Worm (Caenorhabditis elegans) whole organism, young adult: Measurements from ENCODE around the gene srd-38.

Source experiments
- B0035.1 ChIP-seq: sonication (generic microtip); optimal IDR thresholded peaks from 2 replicates; lab custom pipeline; 2016; ENCODE audit warnings: missing genetic modification characterization, mild to moderate bottlenecking, missing compliant biosample characterization, missing genotype, missing genetic modification reagents
- B0261.1 ChIP-seq: sonication (generic microtip); optimal IDR thresholded peaks from 2 replicates; lab custom pipeline; 2016; ENCODE audit warnings: mild to moderate bottlenecking, missing genetic modification characterization, moderate library complexity, missing compliant biosample characterization
- C06A6.2 ChIP-seq: fragments of 200-800 bp; sonication (Bioruptor generic); conservative IDR thresholded peaks from 2 replicates; pipeline ENCODE4 v1.3.6; 2022; ENCODE audit warnings: missing genetic modification characterization, missing compliant biosample characterization
- D2030.7 ChIP-seq: fragments of 200-800 bp; sonication (Bioruptor generic); IDR thresholded peaks from 2 replicates; pipeline ENCODE4 v1.3.6; 2022; ENCODE audit warnings: missing genetic modification reagents, missing genetic modification characterization, missing compliant biosample characterization
- F10E7.11 ChIP-seq: sonication (generic microtip); optimal IDR thresholded peaks from 2 replicates; lab custom pipeline; 2017; ENCODE audit warnings: mild to moderate bottlenecking, missing genetic modification characterization, moderate library complexity, missing compliant biosample characterization
- F39B2.1 ChIP-seq: fragments of 200-800 bp; sonication (Bioruptor generic); IDR thresholded peaks from 2 replicates; pipeline ENCODE4 v1.3.6; 2022; ENCODE audit warnings: missing genetic modification reagents, missing genetic modification characterization, missing compliant biosample characterization
- F49E8.2 ChIP-seq: sonication (generic microtip); optimal IDR thresholded peaks from 3 replicates; lab custom pipeline; 2017; ENCODE audit warnings: missing genetic modification characterization, mild to moderate bottlenecking, missing compliant biosample characterization, antibody characterized with exemption, moderate library complexity; ENCODE audit not compliant: insufficient read depth
- F55B11.4 ChIP-seq: sonication (generic microtip); optimal IDR thresholded peaks from 2 replicates; lab custom pipeline; 2016; ENCODE audit warnings: missing compliant biosample characterization, missing genetic modification characterization, borderline replicate concordance; ENCODE audit not compliant: insufficient read depth
- K11D2.4 ChIP-seq: fragments of 200-800 bp; sonication (Bioruptor generic); IDR thresholded peaks from 2 replicates; pipeline ENCODE4 v1.3.6; 2022; ENCODE audit warnings: missing genetic modification reagents, missing genetic modification characterization, missing compliant biosample characterization
- Y67H2A.10 ChIP-seq: fragments of 200-800 bp; sonication (Bioruptor generic); conservative IDR thresholded peaks from 2 replicates; pipeline ENCODE4 v1.3.6; 2022; ENCODE audit warnings: missing genetic modification reagents, missing genetic modification characterization, missing compliant biosample characterization
- ZK185.1 ChIP-seq: sonication (generic microtip); optimal IDR thresholded peaks from 2 replicates; lab custom pipeline; 2016; ENCODE audit warnings: mild to moderate bottlenecking, missing genetic modification characterization, missing compliant biosample characterization; ENCODE audit not compliant: poor library complexity, severe bottlenecking
- ama-1 ChIP-seq, 3 experiments: fragments of 150-350 bp in 1 of 3; sonication (generic microtip) in 2 of 3; optimal IDR thresholded peaks; 2 replicates each; lab custom pipeline; 2014 to 2018; ENCODE audit warnings: missing biosample characterization in 2 of 3, missing genetic modification characterization in 2 of 3, missing genetic modification reagents in 2 of 3
- attf-6 ChIP-seq: fragments of 200-800 bp; sonication (Bioruptor generic); IDR thresholded peaks from 2 replicates; pipeline ENCODE4 v1.3.6; 2022; ENCODE audit warnings: missing genetic modification reagents, missing genetic modification characterization, missing compliant biosample characterization
- bed-1 ChIP-seq: fragments of 200-800 bp; sonication (Bioruptor generic); IDR thresholded peaks from 2 replicates; pipeline ENCODE4 v1.3.6; 2022; ENCODE audit warnings: missing genetic modification reagents, missing genetic modification characterization, missing compliant biosample characterization
- bed-2 ChIP-seq: fragments of 200-800 bp; sonication (Bioruptor generic); IDR thresholded peaks from 2 replicates; pipeline ENCODE4 v1.3.6; 2022; ENCODE audit warnings: missing genetic modification reagents, missing genetic modification characterization, missing compliant biosample characterization
- ccch-3 ChIP-seq: fragments of 200-800 bp; sonication (Bioruptor generic); optimal IDR thresholded peaks from 2 replicates; lab custom pipeline; 2018; ENCODE audit warnings: mild to moderate bottlenecking, missing genetic modification characterization, missing compliant biosample characterization
- cebp-2 ChIP-seq: fragments of 200-800 bp; sonication (Bioruptor generic); IDR thresholded peaks from 2 replicates; pipeline ENCODE4 v1.3.6; 2022; ENCODE audit warnings: missing genetic modification characterization, missing compliant biosample characterization
- ceh-100 ChIP-seq: fragments of 200-800 bp; sonication (Bioruptor generic); IDR thresholded peaks from 2 replicates; pipeline ENCODE4 v1.3.6; 2022; ENCODE audit warnings: missing genetic modification reagents, missing genetic modification characterization, missing compliant biosample characterization
- die-1 ChIP-seq: sonication (generic microtip); optimal IDR thresholded peaks from 2 replicates; lab custom pipeline; 2016; ENCODE audit warnings: missing genotype, mild to moderate bottlenecking, missing genetic modification characterization, missing compliant biosample characterization
- dpl-1 ChIP-seq: fragments of 150-350 bp; optimal IDR thresholded peaks from 2 replicates; lab custom pipeline; 2014; ENCODE audit warnings: missing biosample characterization, missing genetic modification reagents, missing genetic modification characterization
- efl-1 ChIP-seq: fragments of 150-350 bp; optimal IDR thresholded peaks from 2 replicates; lab custom pipeline; 2014; ENCODE audit warnings: missing biosample characterization, missing genetic modification reagents, missing genetic modification characterization
- ets-4 ChIP-seq: fragments of 200-800 bp; sonication (Bioruptor generic); optimal IDR thresholded peaks from 2 replicates; lab custom pipeline; 2018; ENCODE audit warnings: mild to moderate bottlenecking, missing genetic modification characterization, missing compliant biosample characterization
- him-1 ChIP-seq: sonication (generic microtip); optimal IDR thresholded peaks from 2 replicates; lab custom pipeline; 2016; ENCODE audit warnings: missing genotype, missing genetic modification reagents, missing genetic modification characterization, missing compliant biosample characterization
- hsf-1 ChIP-seq: fragments of 200-800 bp; sonication (Bioruptor generic); IDR thresholded peaks from 2 replicates; pipeline ENCODE4 v1.3.6; 2022; ENCODE audit warnings: missing genetic modification reagents, missing genetic modification characterization, missing compliant biosample characterization
- lag-1 ChIP-seq: fragments of 200-800 bp; sonication (Bioruptor generic); IDR thresholded peaks from 2 replicates; pipeline ENCODE4 v1.3.6; 2022; ENCODE audit warnings: missing genetic modification reagents, missing genetic modification characterization, missing compliant biosample characterization
- lir-1 ChIP-seq: fragments of 200-800 bp; sonication (Bioruptor generic); conservative IDR thresholded peaks from 2 replicates; pipeline ENCODE4 v1.3.6; 2022; ENCODE audit warnings: missing genetic modification reagents, missing genetic modification characterization, missing compliant biosample characterization
- mel-28 ChIP-seq: sonication (generic microtip); optimal IDR thresholded peaks from 2 replicates; lab custom pipeline; 2016; ENCODE audit warnings: borderline replicate concordance, mild to moderate bottlenecking, missing genetic modification characterization, missing compliant biosample characterization
- nfyb-1 ChIP-seq: fragments of 200-800 bp; sonication (Bioruptor generic); IDR thresholded peaks from 2 replicates; pipeline ENCODE4 v1.3.6; 2022; ENCODE audit warnings: missing genetic modification reagents, missing genetic modification characterization, missing compliant biosample characterization
- sdz-38 ChIP-seq: sonication (generic microtip); optimal IDR thresholded peaks from 2 replicates; lab custom pipeline; 2016; ENCODE audit warnings: missing genotype, missing genetic modification characterization, missing compliant biosample characterization
- sea-2 ChIP-seq: fragments of 200-800 bp; sonication (Bioruptor generic); IDR thresholded peaks from 2 replicates; pipeline ENCODE4 v1.3.6; 2022; ENCODE audit warnings: missing genetic modification characterization, missing compliant biosample characterization
- snpc-1.1 ChIP-seq: sonication (generic microtip); optimal IDR thresholded peaks from 2 replicates; lab custom pipeline; 2017; ENCODE audit warnings: missing genetic modification characterization, mild to moderate bottlenecking, missing compliant biosample characterization, antibody characterized with exemption, moderate library complexity, missing genotype, missing genetic modification reagents; ENCODE audit not compliant: insufficient read depth
- snpc-1.3 ChIP-seq: sonication (generic microtip); optimal IDR thresholded peaks from 2 replicates; lab custom pipeline; 2017; ENCODE audit warnings: missing genetic modification characterization, mild to moderate bottlenecking, missing compliant biosample characterization, antibody characterized with exemption, moderate library complexity, missing genotype, missing genetic modification reagents; ENCODE audit not compliant: insufficient read depth
- sptf-2 ChIP-seq: fragments of 200-800 bp; sonication (Bioruptor generic); optimal IDR thresholded peaks from 2 replicates; lab custom pipeline; 2018; ENCODE audit warnings: mild to moderate bottlenecking, missing genetic modification characterization, missing compliant biosample characterization

srd-38 gene

DNA sequence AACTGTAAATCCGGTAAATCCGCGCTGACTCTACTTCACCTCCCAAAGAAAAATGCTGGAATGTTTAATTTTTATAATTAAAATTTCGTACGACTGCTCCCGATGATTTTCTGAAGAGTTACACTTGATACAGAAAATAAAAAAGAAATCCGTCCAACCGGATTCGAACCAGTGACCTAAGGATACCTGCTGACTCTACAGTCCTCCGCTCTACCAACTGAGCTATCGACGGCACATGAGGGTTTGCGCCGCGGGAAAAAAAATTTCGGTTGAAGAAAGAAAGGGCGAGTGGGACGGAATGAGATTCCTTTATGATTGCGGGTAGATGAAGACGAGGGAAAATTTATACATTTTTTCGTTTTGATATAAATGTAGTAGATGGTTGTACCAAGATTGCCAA is 7.0 kb upstream of the srd-38 start (continued):
- TF ChIP-seq B0035.1 (tag; lab: Kevin White, UChicago): no peak
- peak; percentile 45 for TF ChIP-seq snpc-1.3 (tag; lab: Kevin White, UChicago)
- TF ChIP-seq die-1 (tag; lab: Kevin White, UChicago): peak; percentile 76
- TF ChIP-seq ZK185.1 (tag; lab: Kevin White, UChicago): peak; percentile 22
- TF ChIP-seq, all 124 proteins: peak for 28

- no peak for TF ChIP-seq hsf-1 (GFP tag; lab: Robert Waterston, UW)
- TF ChIP-seq nfyb-1: no peak
- no peak for TF ChIP-seq K11D2.4 (GFP tag; lab: Robert Waterston, UW)
- no peak for TF ChIP-seq ZK185.1 (tag; lab: Kevin White, UChicago)
- TF ChIP-seq mel-28 (tag; lab: Kevin White, UChicago): no peak
- TF ChIP-seq bed-1 (GFP tag; lab: Robert Waterston, UW): no peak
- TF ChIP-seq ceh-100 (GFP tag; lab: Robert Waterston, UW): no peak
- no peak for TF ChIP-seq B0261.1 (tag; lab: Kevin White, UChicago)
- no peak for TF ChIP-seq bed-2
- TF ChIP-seq C06A6.2 (GFP tag; lab: Robert Waterston, UW): no peak
- no peak for TF ChIP-seq dpl-1 (GFP tag; lab: Kevin White, UChicago)
- TF ChIP-seq die-1 (tag; lab: Kevin White, UChicago): no peak
Observed at ce11 chrX:13286533-13286932, 5.1 kb upstream of the srd-38 start, which contains the start of gene R04D3.2. Gene R04D3.2 (minus strand): TSS chrX:13286633.

- no peak for TF ChIP-seq ccch-3 (GFP tag; lab: Kevin White, UChicago)
- no peak for TF ChIP-seq F39B2.1
- TF ChIP-seq F49E8.2 (tag; lab: Kevin White, UChicago): no peak
- TF ChIP-seq cebp-2 (GFP tag; lab: Robert Waterston, UW): no peak
- no peak for TF ChIP-seq F55B11.4 (tag; lab: Kevin White, UChicago)
- no peak for TF ChIP-seq lir-1
- no peak for TF ChIP-seq snpc-1.1 (tag; lab: Kevin White, UChicago)
- no peak for TF ChIP-seq sptf-2 (GFP tag; lab: Kevin White, UChicago)
- TF ChIP-seq sdz-38 (tag; lab: Kevin White, UChicago): no peak
- no peak for TF ChIP-seq F10E7.11 (tag; lab: Kevin White, UChicago)
- no peak for TF ChIP-seq bed-2
- TF ChIP-seq D2030.7 (GFP tag; lab: Robert Waterston, UW): no peak
- no peak for TF ChIP-seq Y67H2A.10 (GFP tag; lab: Robert Waterston, UW)
- TF ChIP-seq ets-4: no peak
- no peak for TF ChIP-seq sea-2 (GFP tag; lab: Robert Waterston, UW)
- no peak for TF ChIP-seq attf-6
- no peak for TF ChIP-seq lag-1 (GFP tag; lab: Robert Waterston, UW)
- TF ChIP-seq ama-1 (optimal IDR thresholded peaks at IDR 0.05; lab: Kevin White, UChicago): no peak
- TF ChIP-seq ama-1 (GFP tag; optimal IDR thresholded peaks at IDR 0.05; lab: Kevin White, UChicago): no peak
- TF ChIP-seq him-1 (tag; lab: Kevin White, UChicago): no peak
Observed at ce11 chrX:13288715-13289114, 2.9 kb upstream of the srd-38 start, which contains the start of gene R04D3.4. Gene R04D3.4 (minus strand): TSS chrX:13288815.

- TF ChIP-seq D2030.7 (GFP tag; lab: Robert Waterston, UW) (0 out of 2 replicates have a peak, but pooled peaks have one; percentile 22), ama-1 (optimal IDR thresholded peaks at IDR 0.05; lab: Kevin White, UChicago) (no peak), ama-1 (GFP tag; optimal IDR thresholded peaks at IDR 0.05; lab: Kevin White, UChicago) (no peak), efl-1 (GFP tag; lab: Kevin White, UChicago) (peak; percentile 61)
Observed at ce11 chrX:13290531-13290930, 1.1 kb upstream of the srd-38 start, which contains the start of gene R04D3.3. Gene R04D3.3 (minus strand): TSS chrX:13290631.
